Worm (Caenorhabditis elegans): ENCODE data around the gene Y116A8C.40.

Y116A8C.40 gene

DNA sequence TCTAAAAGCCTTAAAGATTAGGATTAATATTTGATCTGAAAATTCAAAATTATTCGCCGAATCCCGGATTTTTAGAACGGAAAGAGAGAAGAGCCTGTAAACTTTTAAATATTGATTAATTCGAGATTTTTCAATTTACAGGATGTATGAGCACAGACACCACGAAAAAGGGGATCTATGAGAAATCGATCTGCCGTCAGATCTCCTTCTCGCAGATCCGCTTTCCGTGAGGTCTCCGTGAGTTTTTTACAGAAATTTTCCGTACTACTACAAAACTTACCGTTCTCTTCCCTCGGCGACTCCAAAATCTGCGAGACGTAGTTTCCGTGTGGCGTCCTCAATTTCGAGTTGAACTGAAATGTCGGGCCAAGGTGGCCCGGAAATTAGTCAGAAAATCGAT is 42.6 kb downstream of the Y116A8C.40 start:
- TF ChIP-seq F13C5.2 (tag; optimal IDR thresholded peaks at IDR 0.05) (no peak), pes-1 (GFP tag; IDR thresholded peaks at IDR 0.05) (peak; percentile 80), tra-4 (tag; optimal IDR thresholded peaks at IDR 0.05) (no peak), flt-1 (GFP tag; IDR thresholded peaks at IDR 0.05) (no peak), ama-1 (optimal IDR thresholded peaks at IDR 0.05) (no peak), B0310.2 (tag; optimal IDR thresholded peaks at IDR 0.05) (no peak), scrt-1 (GFP tag; IDR thresholded peaks at IDR 0.05) (no peak), hnd-1 (tag; optimal IDR thresholded peaks at IDR 0.05) (no peak), hmbx-1 (tag; optimal IDR thresholded peaks at IDR 0.05) (no peak), tbx-37 (GFP tag; conservative IDR thresholded peaks at IDR 0.05) (no peak), aly-1 (tag; optimal IDR thresholded peaks at IDR 0.05) (no peak), sea-1 (GFP tag; conservative IDR thresholded peaks at IDR 0.05) (0 out of 2 replicates have a peak, but pooled peaks have one; percentile 9), ceh-36 (tag; optimal IDR thresholded peaks at IDR 0.05) (no peak), hmg-4 (GFP tag; optimal IDR thresholded peaks at IDR 0.05) (no peak), tbx-11 (GFP tag; IDR thresholded peaks at IDR 0.05) (no peak), ceh-13 (GFP tag; optimal IDR thresholded peaks at IDR 0.05) (peak; percentile 29), ets-7 (tag; optimal IDR thresholded peaks at IDR 0.05) (no peak)

ce11 chrIV:17105578-17105977 is 45.2 kb downstream of the Y116A8C.40 start:
- TF ChIP-seq aly-1 (tag; optimal IDR thresholded peaks at IDR 0.05) (peak; percentile 57), B0310.2 (tag; optimal IDR thresholded peaks at IDR 0.05) (no peak)

- TF ChIP-seq sea-1 (GFP tag; conservative IDR thresholded peaks at IDR 0.05) (no peak), aly-1 (tag; optimal IDR thresholded peaks at IDR 0.05) (no peak), scrt-1 (GFP tag; IDR thresholded peaks at IDR 0.05) (peak; percentile 5; the same call in 1 of the 2 replicates)
Measured at ce11 chrIV:17104157-17104872, 46.5 kb downstream of the Y116A8C.40 start.

DNA sequence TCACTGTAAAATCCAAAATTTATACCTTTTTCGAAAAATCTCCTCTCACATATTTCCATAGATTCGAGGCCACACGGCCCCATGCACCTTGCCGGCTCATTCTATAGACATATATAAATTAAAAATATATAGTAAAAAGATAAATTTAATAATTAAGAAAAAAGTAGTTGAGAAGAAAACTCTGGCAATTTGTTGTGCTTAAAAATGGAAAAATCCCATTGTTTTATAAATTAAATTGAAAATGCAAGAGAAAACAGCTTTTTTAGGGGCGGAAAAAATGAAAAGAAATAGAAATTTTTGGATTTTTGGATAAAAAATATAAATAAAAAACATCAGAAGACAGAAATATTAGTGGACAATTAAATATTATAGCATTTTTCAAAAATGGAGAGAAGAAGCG is 47.2 kb downstream of the Y116A8C.40 start, which contains the start of gene Y116A8C.30:
Gene Y116A8C.30 (minus strand): TSS at position 101 of the 400 bp plus-strand sequence.
- no peak for TF ChIP-seq tbx-11 (GFP tag; IDR thresholded peaks at IDR 0.05)

DNA sequence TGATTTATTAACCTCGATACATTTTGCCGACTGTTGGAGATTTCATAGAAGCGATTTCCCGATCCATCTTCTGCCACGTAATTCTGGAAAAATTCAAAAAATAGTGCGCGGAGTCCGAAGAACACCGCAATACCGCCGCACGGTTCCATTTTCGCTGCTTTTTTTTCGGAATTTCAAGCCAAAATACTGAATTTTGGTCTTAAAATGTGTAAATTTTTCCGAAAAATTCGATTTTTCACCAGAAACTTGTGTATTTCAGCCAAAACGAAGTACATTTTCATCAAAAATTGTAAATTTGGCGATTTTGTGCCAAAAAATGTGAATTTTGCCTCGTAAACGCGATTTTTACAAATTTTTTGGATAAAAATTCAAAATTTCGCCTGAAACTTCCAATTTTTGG is 47.7 kb downstream of the Y116A8C.40 start:
- TF ChIP-seq ama-1 (optimal IDR thresholded peaks at IDR 0.05) (peak; percentile 41), flt-1 (GFP tag; IDR thresholded peaks at IDR 0.05) (no peak), hnd-1 (tag; optimal IDR thresholded peaks at IDR 0.05) (no peak)

ce11 chrIV:17100628-17101338 is 50.0 kb downstream of the Y116A8C.40 start:
- TF ChIP-seq scrt-1 (GFP tag; IDR thresholded peaks at IDR 0.05) (no peak), hmg-4 (GFP tag; optimal IDR thresholded peaks at IDR 0.05) (no peak), aly-1 (tag; optimal IDR thresholded peaks at IDR 0.05) (no peak), pes-1 (GFP tag; IDR thresholded peaks at IDR 0.05) (no peak), ets-7 (tag; optimal IDR thresholded peaks at IDR 0.05) (no peak), tbx-11 (GFP tag; IDR thresholded peaks at IDR 0.05) (no peak), flt-1 (GFP tag; IDR thresholded peaks at IDR 0.05) (no peak), F13C5.2 (tag; optimal IDR thresholded peaks at IDR 0.05) (no peak), hnd-1 (tag; optimal IDR thresholded peaks at IDR 0.05) (no peak), tbx-37 (GFP tag; conservative IDR thresholded peaks at IDR 0.05) (no peak), ceh-36 (tag; optimal IDR thresholded peaks at IDR 0.05) (no peak), ama-1 (optimal IDR thresholded peaks at IDR 0.05) (no peak), B0310.2 (tag; optimal IDR thresholded peaks at IDR 0.05) (no peak), hmbx-1 (tag; optimal IDR thresholded peaks at IDR 0.05) (no peak), ceh-13 (GFP tag; optimal IDR thresholded peaks at IDR 0.05) (no peak), sea-1 (GFP tag; conservative IDR thresholded peaks at IDR 0.05) (no peak), tra-4 (tag; optimal IDR thresholded peaks at IDR 0.05) (no peak)

- TF ChIP-seq B0310.2 (tag; optimal IDR thresholded peaks at IDR 0.05) (no peak), tbx-37 (GFP tag; conservative IDR thresholded peaks at IDR 0.05) (no peak), flt-1 (GFP tag; IDR thresholded peaks at IDR 0.05) (no peak), ceh-36 (tag; optimal IDR thresholded peaks at IDR 0.05) (no peak), ets-7 (tag; optimal IDR thresholded peaks at IDR 0.05) (no peak), hnd-1 (tag; optimal IDR thresholded peaks at IDR 0.05) (no peak), tra-4 (tag; optimal IDR thresholded peaks at IDR 0.05) (no peak), pes-1 (GFP tag; IDR thresholded peaks at IDR 0.05) (no peak), hmbx-1 (tag; optimal IDR thresholded peaks at IDR 0.05) (no peak), ceh-13 (GFP tag; optimal IDR thresholded peaks at IDR 0.05) (no peak), tbx-11 (GFP tag; IDR thresholded peaks at IDR 0.05) (no peak)
Measured at ce11 chrIV:17100148-17100547, 50.6 kb downstream of the Y116A8C.40 start, which contains the start of gene bca-2. Gene bca-2, minus strand, starts transcription at chrIV:17100248.

DNA sequence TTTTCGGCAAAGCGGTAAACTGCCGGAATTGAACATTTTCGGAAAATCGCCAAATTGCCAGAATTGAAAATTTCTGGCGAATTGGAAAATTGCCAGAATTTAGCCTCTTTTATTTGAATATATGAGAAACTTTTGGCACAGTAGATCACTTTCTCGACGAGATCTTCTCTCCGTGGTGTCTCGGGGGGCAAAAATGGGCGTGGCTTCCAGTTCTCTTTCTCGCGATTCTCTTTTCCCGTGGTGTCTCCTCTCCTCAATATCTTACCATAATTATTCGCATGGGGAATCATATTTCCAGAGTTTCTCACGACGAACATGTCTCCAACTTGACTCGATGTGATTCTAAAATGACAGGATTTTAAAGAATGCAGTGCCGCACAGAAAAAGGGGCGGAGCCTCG is 51.7 kb downstream of the Y116A8C.40 start:
- TF ChIP-seq ceh-13 (GFP tag; optimal IDR thresholded peaks at IDR 0.05), result peak; percentile 19
- TF ChIP-seq aly-1 (tag; optimal IDR thresholded peaks at IDR 0.05), result no peak
- TF ChIP-seq scrt-1 (GFP tag; IDR thresholded peaks at IDR 0.05), result no peak
- no peak for TF ChIP-seq tra-4 (tag; optimal IDR thresholded peaks at IDR 0.05)
- TF ChIP-seq pes-1 (GFP tag; IDR thresholded peaks at IDR 0.05), result 0 out of 2 replicates have a peak, but pooled peaks have one; percentile 51
